Worm (Caenorhabditis elegans): Measurements from ENCODE around the gene Y8A9A.2.
A peak's percentile ranks its signal among the peaks of the same experiment; 100 is the strongest.

Gene Y8A9A.2

DNA sequence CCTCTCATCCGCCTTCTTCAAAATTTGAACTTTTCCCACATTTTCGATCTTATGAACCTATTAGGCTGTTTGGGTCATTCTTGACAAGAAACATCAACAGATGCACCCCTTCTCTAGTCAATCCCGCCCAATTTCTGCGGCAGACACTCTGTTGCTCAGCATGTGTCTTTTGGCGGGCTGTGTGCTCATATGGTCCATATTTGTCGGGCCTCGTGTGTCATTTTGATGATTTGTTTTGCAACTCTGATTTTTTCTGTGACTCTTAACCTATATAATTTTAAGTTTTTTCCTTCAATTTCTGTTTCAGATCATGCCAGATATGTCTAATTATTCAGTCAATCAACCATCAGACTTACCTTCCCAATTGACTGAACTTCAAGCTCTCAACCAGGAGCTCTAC, 8.3 kb upstream of the Y8A9A.2 start, which contains the start of gene T24E12.13:
Gene T24E12.13, plus strand, starts transcription at position 301 of the 400 bp plus-strand sequence.
- TF ChIP-seq lsy-2 (tag; optimal IDR thresholded peaks at IDR 0.05) (no peak), fos-1 (tag; optimal IDR thresholded peaks at IDR 0.05) (no peak), alr-1 (tag; optimal IDR thresholded peaks at IDR 0.05) (no peak), nhr-77 (tag; optimal IDR thresholded peaks at IDR 0.05) (no peak), Y55F3AM.14 (GFP tag; optimal IDR thresholded peaks at IDR 0.05) (no peak), nhr-25 (tag; optimal IDR thresholded peaks at IDR 0.05) (no peak), lin-13 (GFP tag; optimal IDR thresholded peaks at IDR 0.05) (no peak), lin-39 (tag; optimal IDR thresholded peaks at IDR 0.05) (no peak), unc-55 (GFP tag; optimal IDR thresholded peaks at IDR 0.05) (no peak), unc-39 (tag; optimal IDR thresholded peaks at IDR 0.05) (no peak), nhr-10 (tag; optimal IDR thresholded peaks at IDR 0.05) (no peak), mdl-1 (tag; optimal IDR thresholded peaks at IDR 0.05) (no peak), sma-3 (GFP tag; optimal IDR thresholded peaks at IDR 0.05) (no peak)

DNA sequence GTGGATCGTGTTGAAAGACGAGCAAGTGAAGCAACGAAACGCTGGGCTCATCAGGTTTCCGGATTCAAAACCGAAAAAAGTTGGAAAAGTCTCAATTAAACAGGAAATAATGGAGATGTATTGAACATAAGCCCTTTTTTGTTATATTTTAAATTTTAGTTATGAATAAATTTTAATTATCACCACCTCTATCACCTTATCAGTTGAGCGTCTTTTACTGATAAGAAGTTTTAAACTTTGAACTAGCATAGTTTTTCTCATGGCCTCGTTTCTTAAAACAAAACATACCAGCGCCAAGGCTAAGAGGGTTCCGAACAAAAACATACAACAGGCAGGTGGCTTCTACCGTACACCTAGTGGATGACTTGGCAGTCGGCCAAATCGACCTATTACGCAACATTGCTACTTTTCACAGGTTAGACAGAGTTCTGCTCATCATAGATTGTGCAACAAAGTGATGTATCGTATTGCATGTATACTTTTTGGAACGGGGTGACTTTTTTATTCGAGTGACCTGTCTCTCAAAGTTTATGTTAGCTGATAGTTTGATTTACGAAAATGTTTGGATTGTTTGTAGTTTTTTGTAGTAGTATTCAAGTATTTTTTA, 7.0 kb upstream of the Y8A9A.2 start:
- peak; percentile 49 for TF ChIP-seq fos-1 (tag; optimal IDR thresholded peaks at IDR 0.05)
- TF ChIP-seq nhr-23 (tag; optimal IDR thresholded peaks at IDR 0.05) = no peak

DNA sequence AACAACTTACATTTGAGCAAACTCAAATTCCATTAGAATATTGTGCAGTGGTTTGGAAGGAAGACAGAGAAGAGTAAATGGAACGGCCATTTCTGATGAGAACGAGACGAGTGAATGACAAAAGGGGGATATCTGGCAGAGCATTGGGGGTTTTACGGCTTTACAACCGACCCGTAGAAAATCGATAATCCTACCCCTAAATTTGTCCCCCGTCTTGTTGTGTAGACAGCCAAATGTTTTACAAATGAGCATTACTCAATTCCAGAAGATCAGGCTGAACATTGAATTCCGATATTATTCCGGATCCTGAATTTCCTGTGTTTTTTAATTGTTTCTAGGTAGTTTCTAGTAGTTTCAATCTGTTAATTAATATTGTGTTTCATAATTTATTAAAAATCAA, 2.1 kb upstream of the Y8A9A.2 start, which contains the start of gene fbxb-99:
Gene fbxb-99, minus strand, starts transcription at position 101 of the 400 bp plus-strand sequence.
- TF ChIP-seq fos-1 (tag; optimal IDR thresholded peaks at IDR 0.05) (no peak), sma-3 (GFP tag; optimal IDR thresholded peaks at IDR 0.05) (no peak), unc-62 (GFP tag; optimal IDR thresholded peaks at IDR 0.05) (no peak), ceh-82 (tag; optimal IDR thresholded peaks at IDR 0.05) (no peak), nhr-10 (tag; optimal IDR thresholded peaks at IDR 0.05) (no peak)

DNA sequence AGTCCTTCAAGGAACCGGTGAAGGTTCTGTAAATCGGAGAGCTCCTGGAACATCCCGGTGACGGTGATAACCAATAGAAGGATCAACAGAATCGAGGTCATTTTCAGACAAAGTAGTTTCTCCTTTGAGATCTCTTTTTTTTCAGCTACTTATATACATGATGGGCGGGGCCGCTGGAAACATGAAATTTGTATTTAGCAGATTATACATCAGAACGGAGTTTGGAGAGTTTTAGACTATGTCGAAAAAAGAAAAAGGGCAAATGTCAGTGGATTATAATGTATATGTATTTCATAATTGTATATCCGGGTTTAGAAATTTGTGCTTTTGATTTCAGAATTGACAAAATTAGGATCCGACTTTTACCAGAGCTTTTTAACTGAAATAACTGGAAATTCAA, 7.8 kb downstream of the Y8A9A.2 start, which contains the start of gene ins-32:
Gene ins-32, minus strand, starts transcription at position 101 of the 400 bp plus-strand sequence.
- TF ChIP-seq snpc-4 (tag; optimal IDR thresholded peaks at IDR 0.05) = no peak
- TF ChIP-seq unc-55 (GFP tag; optimal IDR thresholded peaks at IDR 0.05) = no peak
- no peak for TF ChIP-seq lin-13 (GFP tag; optimal IDR thresholded peaks at IDR 0.05)

DNA sequence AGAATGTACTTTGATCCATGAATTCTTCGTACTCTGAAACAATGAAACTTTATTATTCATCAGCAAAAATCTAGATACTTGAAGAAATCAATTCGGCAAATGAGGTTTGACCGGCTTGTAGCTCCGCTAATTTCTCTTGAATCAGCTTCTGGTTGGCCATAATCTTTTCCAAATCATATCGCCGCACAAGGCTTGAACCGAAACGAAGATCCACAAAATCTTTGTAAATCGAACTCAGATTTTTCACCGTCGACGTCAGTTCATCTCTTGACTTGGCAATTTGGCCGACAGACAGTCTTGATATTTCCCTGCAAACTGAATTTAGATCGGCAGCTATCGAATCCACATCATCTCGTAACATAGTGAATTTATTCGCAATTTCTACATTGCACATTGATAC, 10.1 kb downstream of the Y8A9A.2 start:
- TF ChIP-seq Y55F3AM.14 (GFP tag; optimal IDR thresholded peaks at IDR 0.05) = no peak
- no peak for TF ChIP-seq fos-1 (tag; optimal IDR thresholded peaks at IDR 0.05)
- TF ChIP-seq mdl-1 (tag; optimal IDR thresholded peaks at IDR 0.05) = no peak
- TF ChIP-seq F13H6.1 (tag; optimal IDR thresholded peaks at IDR 0.05) = no peak
- no peak for TF ChIP-seq ZK546.5 (tag; optimal IDR thresholded peaks at IDR 0.05)
- TF ChIP-seq nhr-12 (tag; optimal IDR thresholded peaks at IDR 0.05) = no peak
- TF ChIP-seq nhr-237 (tag; optimal IDR thresholded peaks at IDR 0.05) = no peak
- no peak for TF ChIP-seq unc-39 (tag; optimal IDR thresholded peaks at IDR 0.05)
- TF ChIP-seq ztf-1 (GFP tag; conservative IDR thresholded peaks at IDR 0.05) = no peak
- no peak for TF ChIP-seq egl-27 (tag; optimal IDR thresholded peaks at IDR 0.05)
- TF ChIP-seq sma-3 (GFP tag; optimal IDR thresholded peaks at IDR 0.05) = no peak
- no peak for TF ChIP-seq elt-1 (tag; optimal IDR thresholded peaks at IDR 0.05)
- no peak for TF ChIP-seq peb-1 (tag; optimal IDR thresholded peaks at IDR 0.05)
- no peak for TF ChIP-seq nhr-77 (tag; optimal IDR thresholded peaks at IDR 0.05)
- TF ChIP-seq alr-1 (tag; optimal IDR thresholded peaks at IDR 0.05) = no peak
- no peak for TF ChIP-seq sem-4 (tag; optimal IDR thresholded peaks at IDR 0.05)
- TF ChIP-seq lsy-2 (tag; optimal IDR thresholded peaks at IDR 0.05) = no peak

DNA sequence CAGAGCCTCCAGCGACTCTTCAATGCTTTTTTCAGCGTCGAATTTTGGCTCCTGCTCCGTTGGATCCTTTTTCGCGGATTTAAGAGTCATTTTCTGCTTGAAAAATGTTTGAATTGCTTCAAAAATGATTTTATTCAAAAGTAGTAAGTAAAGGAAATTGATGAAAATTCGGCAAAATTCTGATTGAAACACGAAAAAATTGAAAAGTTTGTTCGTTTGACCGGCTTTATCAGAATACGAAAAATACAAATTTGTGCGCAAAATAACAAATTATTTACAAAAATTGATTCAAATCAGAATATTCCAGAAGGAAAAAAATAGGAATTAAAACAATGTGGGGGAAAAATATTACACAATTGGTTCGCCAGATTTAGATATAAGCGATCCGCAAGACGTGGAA, 11.5 kb downstream of the Y8A9A.2 start, which contains the start of gene F54D10.4:
Gene F54D10.4, minus strand, starts transcription at position 101 of the 400 bp plus-strand sequence.
- TF ChIP-seq nhr-23 (tag; optimal IDR thresholded peaks at IDR 0.05) (no peak), nhr-11 (tag; optimal IDR thresholded peaks at IDR 0.05) (no peak), blmp-1 (tag; optimal IDR thresholded peaks at IDR 0.05; ENCODE audit: insufficient read depth) (no peak), C34F6.9 (tag; optimal IDR thresholded peaks at IDR 0.05) (no peak), unc-39 (tag; optimal IDR thresholded peaks at IDR 0.05) (no peak), sma-9 (GFP tag; optimal IDR thresholded peaks at IDR 0.05) (no peak), sma-9 (tag; optimal IDR thresholded peaks at IDR 0.05) (no peak), nhr-10 (tag; optimal IDR thresholded peaks at IDR 0.05) (no peak), ztf-11 (tag; optimal IDR thresholded peaks at IDR 0.05) (no peak), nhr-21 (tag; optimal IDR thresholded peaks at IDR 0.05) (no peak), gmeb-1 (tag; optimal IDR thresholded peaks at IDR 0.05) (no peak), zag-1 (tag; optimal IDR thresholded peaks at IDR 0.05) (no peak), nhr-12 (tag; optimal IDR thresholded peaks at IDR 0.05) (no peak), sem-4 (tag; optimal IDR thresholded peaks at IDR 0.05) (no peak), lsy-2 (tag; optimal IDR thresholded peaks at IDR 0.05) (no peak), mab-5 (tag; optimal IDR thresholded peaks at IDR 0.05) (no peak), ama-1 (optimal IDR thresholded peaks at IDR 0.05) (no peak), dmd-4 (tag; optimal IDR thresholded peaks at IDR 0.05) (no peak), mbf-1 (tag; optimal IDR thresholded peaks at IDR 0.05) (no peak)

Data from whole organism, L2 larva.